Fruit fly (Drosophila melanogaster): ENCODE results near the gene CG42870.

Gene CG42870

dm6 chr3R:21719934-21720431 is 17.2 kb downstream of the CG42870 start (continued):
- TF ChIP-seq Hmr (GFP tag; optimal IDR thresholded peaks at IDR 0.05) (peak; percentile 37), CG17186 (GFP tag; optimal IDR thresholded peaks at IDR 0.05) (no peak), sima (GFP tag; optimal IDR thresholded peaks at IDR 0.05) (no peak), cas (GFP tag; IDR thresholded peaks at IDR 0.05) (no peak), Dbx (GFP tag; IDR thresholded peaks at IDR 0.05) (no peak), CG17612 (GFP tag; IDR thresholded peaks at IDR 0.05) (no peak), ATbp (GFP tag; optimal IDR thresholded peaks at IDR 0.05) (peak; percentile 44), exex (tag; optimal IDR thresholded peaks at IDR 0.05) (no peak), Gsc (GFP tag; IDR thresholded peaks at IDR 0.05) (no peak), CG1529 (GFP tag; optimal IDR thresholded peaks at IDR 0.05) (peak; percentile 9), gcm2 (GFP tag; optimal IDR thresholded peaks at IDR 0.05) (no peak), org-1 (GFP tag; optimal IDR thresholded peaks at IDR 0.05) (peak; percentile 22), Dll (GFP tag; IDR thresholded peaks at IDR 0.05; ENCODE audit: partially characterized antibody) (no peak), sob (GFP tag; IDR thresholded peaks at IDR 0.05) (peak; percentile 38; the same call in 1 of the 2 replicates), croc (GFP tag; conservative IDR thresholded peaks at IDR 0.05) (no peak), stwl (tag; optimal IDR thresholded peaks at IDR 0.05) (no peak), CG5953 (GFP tag; IDR thresholded peaks at IDR 0.05) (no peak), CHES-1-like (GFP tag; optimal IDR thresholded peaks at IDR 0.05) (no peak), Dref (GFP tag; IDR thresholded peaks at IDR 0.05) (no peak), CG1602 (GFP tag; optimal IDR thresholded peaks at IDR 0.05) (peak; percentile 4), CG15601 (tag; optimal IDR thresholded peaks at IDR 0.05) (no peak), tll (GFP tag; optimal IDR thresholded peaks at IDR 0.05) (no peak), CG30431 (GFP tag; optimal IDR thresholded peaks at IDR 0.05) (no peak), CG1233 (GFP tag; optimal IDR thresholded peaks at IDR 0.05) (no peak), hkb (optimal IDR thresholded peaks at IDR 0.05) (no peak), hkb (GFP tag; IDR thresholded peaks at IDR 0.05) (peak; percentile 62), D (optimal IDR thresholded peaks at IDR 0.05) (no peak), D (GFP tag; optimal IDR thresholded peaks at IDR 0.05) (no peak), CG6813 (GFP tag; optimal IDR thresholded peaks at IDR 0.05) (peak; percentile 2), pho (GFP tag; optimal IDR thresholded peaks at IDR 0.05) (peak; percentile 43), Ptx1 (GFP tag; IDR thresholded peaks at IDR 0.05) (peak; percentile 32; the same call in 1 of the 2 replicates), E2f2 (GFP tag; IDR thresholded peaks at IDR 0.05) (0 out of 2 replicates have a peak, but pooled peaks have one; percentile 10), CG3281 (GFP tag; optimal IDR thresholded peaks at IDR 0.05) (no peak), en (GFP tag; optimal IDR thresholded peaks at IDR 0.05) (no peak), CG42726 (GFP tag; IDR thresholded peaks at IDR 0.05; ENCODE audit: partially characterized antibody) (no peak), NC2α (GFP tag; optimal IDR thresholded peaks at IDR 0.05) (no peak), CG15696 (tag; optimal IDR thresholded peaks at IDR 0.05) (no peak), Mrtf (GFP tag; IDR thresholded peaks at IDR 0.05) (no peak), Ada2b (GFP tag; IDR thresholded peaks at IDR 0.05) (0 out of 2 replicates have a peak, but pooled peaks have one; percentile 31), CG18764 (GFP tag; optimal IDR thresholded peaks at IDR 0.05) (no peak), GATAe (GFP tag; conservative IDR thresholded peaks at IDR 0.05) (no peak), tgo (GFP tag; IDR thresholded peaks at IDR 0.05) (peak; percentile 37; the same call in 1 of the 3 replicates), sc (optimal IDR thresholded peaks at IDR 0.05) (no peak), sc (GFP tag; optimal IDR thresholded peaks at IDR 0.05) (no peak), PHDP (tag; optimal IDR thresholded peaks at IDR 0.05) (peak; percentile 67), btn (GFP tag; optimal IDR thresholded peaks at IDR 0.05) (no peak), fu2 (GFP tag; optimal IDR thresholded peaks at IDR 0.05) (peak; percentile 21), kni (GFP tag; optimal IDR thresholded peaks at IDR 0.05) (no peak), CG32532 (GFP tag; IDR thresholded peaks at IDR 0.05) (peak; percentile 56; the same call in 1 of the 2 replicates), ftz-f1 (GFP tag; optimal IDR thresholded peaks at IDR 0.05) (no peak), fd3F (GFP tag; optimal IDR thresholded peaks at IDR 0.05) (peak; percentile 47), HLH4C (GFP tag; IDR thresholded peaks at IDR 0.05; ENCODE audit: partially characterized antibody) (no peak)
